Fruit fly (Drosophila melanogaster): Measurements from ENCODE around the gene Tsp26A.

The Tsp26A gene

dm6 chr2L:5988115-5989092 lies 11.6 kb upstream of the Tsp26A start (continued):
- TF ChIP-seq CG10543 (GFP tag; optimal IDR thresholded peaks at IDR 0.05) (no peak), Dip3 (GFP tag; optimal IDR thresholded peaks at IDR 0.05) (no peak), grau (tag; optimal IDR thresholded peaks at IDR 0.05) (no peak), Doc3 (GFP tag; IDR thresholded peaks at IDR 0.05; ENCODE audit: partially characterized antibody) (no peak), Lim3 (GFP tag; IDR thresholded peaks at IDR 0.05) (no peak), CG1602 (GFP tag; optimal IDR thresholded peaks at IDR 0.05) (no peak), Ets65A (GFP tag) (peak; percentile 61), CTCF (GFP tag; optimal IDR thresholded peaks at IDR 0.05) (no peak), CG17612 (GFP tag; IDR thresholded peaks at IDR 0.05) (no peak), lab (GFP tag; optimal IDR thresholded peaks at IDR 0.05) (no peak), E2f1 (GFP tag; IDR thresholded peaks at IDR 0.05) (no peak), mirr (GFP tag; optimal IDR thresholded peaks at IDR 0.05) (peak; percentile 37), exex (tag; optimal IDR thresholded peaks at IDR 0.05) (peak; percentile 78), CG10147 (GFP tag; optimal IDR thresholded peaks at IDR 0.05) (no peak), tll (GFP tag; optimal IDR thresholded peaks at IDR 0.05) (no peak), tna (GFP tag; IDR thresholded peaks at IDR 0.05; ENCODE audit: partially characterized antibody) (no peak; the same call in 1 of the 2 replicates), CG1792 (GFP tag; optimal IDR thresholded peaks at IDR 0.05) (no peak), CG10979 (tag; optimal IDR thresholded peaks at IDR 0.05) (no peak), Hand (GFP tag; optimal IDR thresholded peaks at IDR 0.05) (no peak), grn (GFP tag; optimal IDR thresholded peaks at IDR 0.05) (peak; percentile 80), CG6683 (GFP tag; optimal IDR thresholded peaks at IDR 0.05) (no peak), CG11695 (GFP tag; IDR thresholded peaks at IDR 0.05) (no peak), CG11696 (GFP tag; IDR thresholded peaks at IDR 0.05) (no peak), CG31388 (GFP tag; optimal IDR thresholded peaks at IDR 0.05) (no peak), sens-2 (GFP tag; IDR thresholded peaks at IDR 0.05) (0 out of 2 replicates have a peak, but pooled peaks have one; percentile 37), gsb (GFP tag; IDR thresholded peaks at IDR 0.05) (no peak), Xrp1 (GFP tag; IDR thresholded peaks at IDR 0.05) (no peak), cato (GFP tag; optimal IDR thresholded peaks at IDR 0.05; ENCODE audit: borderline replicate concordance) (no peak), CG12071 (GFP tag; optimal IDR thresholded peaks at IDR 0.05) (no peak), Drgx (GFP tag; IDR thresholded peaks at IDR 0.05) (no peak), CG17359 (tag; optimal IDR thresholded peaks at IDR 0.05) (no peak), Nf-YC (tag; optimal IDR thresholded peaks at IDR 0.05) (no peak), NC2β (GFP tag; optimal IDR thresholded peaks at IDR 0.05) (no peak), otp (GFP tag; IDR thresholded peaks at IDR 0.05) (no peak), tgo (GFP tag; IDR thresholded peaks at IDR 0.05) (no peak), pum (GFP tag; optimal IDR thresholded peaks at IDR 0.05) (no peak), NFAT (GFP tag; IDR thresholded peaks at IDR 0.05) (no peak), trh (GFP tag; optimal IDR thresholded peaks at IDR 0.05) (no peak), Pdp1 (GFP tag; optimal IDR thresholded peaks at IDR 0.05) (peak in 1 of 2 experiments; percentile 68), mld (GFP tag; IDR thresholded peaks at IDR 0.05; ENCODE audit: partially characterized antibody) (no peak), CG16813 (GFP tag; IDR thresholded peaks at IDR 0.05; ENCODE audit: partially characterized antibody) (no peak), CG18599 (GFP tag; optimal IDR thresholded peaks at IDR 0.05) (no peak), Nf-YB (GFP tag; optimal IDR thresholded peaks at IDR 0.05) (no peak), Fer3 (tag; optimal IDR thresholded peaks at IDR 0.05) (no peak), eve (GFP tag; optimal IDR thresholded peaks at IDR 0.05) (no peak), GATAe (GFP tag; conservative IDR thresholded peaks at IDR 0.05) (peak; percentile 64; the same call in 1 of the 2 replicates), Stat92E (GFP tag; optimal IDR thresholded peaks at IDR 0.05) (no peak), CG6689 (GFP tag; IDR thresholded peaks at IDR 0.05) (no peak)
